Worm (Caenorhabditis elegans): ENCODE data around the gene srg-56.

- TF ChIP-seq lsy-2 (tag; optimal IDR thresholded peaks at IDR 0.05) (no peak), nhr-76 (tag; optimal IDR thresholded peaks at IDR 0.05) (no peak), snpc-4 (tag; optimal IDR thresholded peaks at IDR 0.05) (no peak), ztf-11 (tag; optimal IDR thresholded peaks at IDR 0.05) (no peak), ceh-39 (tag; optimal IDR thresholded peaks at IDR 0.05) (no peak), zip-8 (tag; optimal IDR thresholded peaks at IDR 0.05) (no peak), unc-62 (GFP tag; optimal IDR thresholded peaks at IDR 0.05) (no peak), nhr-12 (tag; optimal IDR thresholded peaks at IDR 0.05) (no peak), drap-1 (GFP tag; optimal IDR thresholded peaks at IDR 0.05) (no peak), ham-2 (GFP tag; optimal IDR thresholded peaks at IDR 0.05) (no peak), elt-3 (tag; optimal IDR thresholded peaks at IDR 0.05) (no peak)
Observed at ce11 chrV:2758437-2758836, 20.4 kb upstream of the srg-56 start.
